Worm (Caenorhabditis elegans) whole organism, L1 larva: ENCODE measurements around the gene rabr-1.

ENCODE experiments used
- C04F5.9 ChIP-seq: sonication (generic microtip); optimal IDR thresholded peaks from 2 replicates; lab custom pipeline; 2016; ENCODE audit warnings: missing genetic modification characterization, missing compliant biosample characterization
- C16A3.4 ChIP-seq: fragments of 150-350 bp; optimal IDR thresholded peaks from 2 replicates; lab custom pipeline; 2014; ENCODE audit warnings: missing biosample characterization, missing genetic modification characterization
- C34B4.2 ChIP-seq: sonication (generic microtip); optimal IDR thresholded peaks from 2 replicates; lab custom pipeline; 2017; ENCODE audit warnings: mild to moderate bottlenecking, missing genetic modification characterization, missing compliant biosample characterization
- F16B12.6 ChIP-seq: fragments of 150-350 bp; optimal IDR thresholded peaks from 2 replicates; lab custom pipeline; 2014; ENCODE audit warnings: missing biosample characterization, missing genetic modification characterization
- Y116A8C.19 ChIP-seq: sonication (generic microtip); optimal IDR thresholded peaks from 2 replicates; lab custom pipeline; 2016; ENCODE audit warnings: missing compliant biosample characterization, missing genetic modification characterization, borderline replicate concordance
- aha-1 ChIP-seq: fragments of 150-350 bp; optimal IDR thresholded peaks from 2 replicates; lab custom pipeline; 2014; ENCODE audit warnings: missing biosample characterization, missing genetic modification characterization
- alr-1 ChIP-seq: fragments of 200-800 bp; sonication (Bioruptor generic); optimal IDR thresholded peaks from 2 replicates; lab custom pipeline; 2018; ENCODE audit warnings: borderline replicate concordance, mild to moderate bottlenecking, missing genetic modification characterization, missing compliant biosample characterization
- aly-2 ChIP-seq: fragments of 150-350 bp; optimal IDR thresholded peaks from 2 replicates; lab custom pipeline; 2014; ENCODE audit warnings: missing biosample characterization, missing genetic modification characterization
- ama-1 ChIP-seq: fragments of 150-350 bp; optimal IDR thresholded peaks from 2 replicates; lab custom pipeline; 2014
- blmp-1 ChIP-seq: fragments of 150-350 bp; optimal IDR thresholded peaks from 2 replicates; lab custom pipeline; 2014; ENCODE audit warnings: missing biosample characterization, missing genetic modification characterization
- ceh-63 ChIP-seq: fragments of 200-800 bp; sonication (Bioruptor generic); optimal IDR thresholded peaks from 2 replicates; lab custom pipeline; 2018; ENCODE audit warnings: mild to moderate bottlenecking, missing genetic modification characterization, missing compliant biosample characterization
- ceh-8 ChIP-seq: fragments of 200-800 bp; sonication (Bioruptor generic); optimal IDR thresholded peaks from 2 replicates; lab custom pipeline; 2018; ENCODE audit warnings: mild to moderate bottlenecking, missing genetic modification characterization, moderate library complexity, missing compliant biosample characterization
- ceh-82 ChIP-seq, 3 experiments: fragments of 150-350 bp in 1 of 3; sonication (generic microtip) in 2 of 3; optimal IDR thresholded peaks; 2 replicates each; lab custom pipeline; 2014 to 2017; ENCODE audit warnings: missing biosample characterization in 3 of 3, missing genetic modification characterization in 3 of 3
- ceh-88 ChIP-seq: fragments of 200-800 bp; sonication (Bioruptor generic); IDR thresholded peaks from 2 replicates; pipeline ENCODE4 v1.3.6; 2022; ENCODE audit warnings: missing genetic modification characterization, missing compliant biosample characterization
- ceh-90 ChIP-seq: sonication (generic microtip); optimal IDR thresholded peaks from 2 replicates; lab custom pipeline; 2016; ENCODE audit warnings: missing genetic modification characterization, missing compliant biosample characterization
- ces-1 ChIP-seq: fragments of 150-350 bp; optimal IDR thresholded peaks from 2 replicates; lab custom pipeline; 2014; ENCODE audit warnings: missing biosample characterization, missing genetic modification reagents, missing genetic modification characterization
- efl-1 ChIP-seq, 4 experiments: fragments of 150-350 bp; optimal IDR thresholded peaks in 3 of 4; peaks in 1 of 4; 1 replicate in 1 of 4; 2 replicates in 3 of 4; lab custom pipeline; 2014; ENCODE audit warnings: missing biosample characterization in 2 of 4, missing genetic modification characterization in 2 of 4, missing genetic modification reagents in 2 of 4
- egl-13 ChIP-seq: sonication (generic microtip); optimal IDR thresholded peaks from 2 replicates; lab custom pipeline; 2016; ENCODE audit warnings: missing genotype, missing genetic modification reagents, missing genetic modification characterization, missing compliant biosample characterization
- egl-27 ChIP-seq, 2 experiments: fragments of 150-350 bp in 1 of 2; sonication (generic microtip); optimal IDR thresholded peaks; 3 replicates each; lab custom pipeline; 2017 to 2018; ENCODE audit warnings: missing biosample characterization in 2 of 2, missing genetic modification characterization in 2 of 2, missing genetic modification reagents in 2 of 2
- elt-3 ChIP-seq, 6 experiments: fragments of 150-350 bp in 1 of 6; sonication (generic microtip); optimal IDR thresholded peaks; 2 replicates each; lab custom pipeline; 2017 to 2018; ENCODE audit warnings: missing biosample characterization in 6 of 6, missing genetic modification characterization in 6 of 6, inconsistent platforms in 1 of 6
- ets-5 ChIP-seq: fragments of 200-800 bp; sonication (Bioruptor generic); IDR thresholded peaks from 2 replicates; pipeline ENCODE4 v1.3.6; 2022; ENCODE audit warnings: missing genetic modification characterization, missing compliant biosample characterization
- fkh-10 ChIP-seq: sonication (generic microtip); optimal IDR thresholded peaks from 2 replicates; lab custom pipeline; 2017; ENCODE audit warnings: missing biosample characterization, missing genetic modification reagents, missing genetic modification characterization
- fkh-4 ChIP-seq: sonication (generic microtip); optimal IDR thresholded peaks from 2 replicates; lab custom pipeline; 2016; ENCODE audit warnings: missing compliant biosample characterization, missing genetic modification characterization, borderline replicate concordance
- fos-1 ChIP-seq: fragments of 150-350 bp; optimal IDR thresholded peaks from 2 replicates; lab custom pipeline; 2014; ENCODE audit warnings: missing biosample characterization, missing genetic modification characterization
- grh-1 ChIP-seq: fragments of 200-800 bp; sonication (Bioruptor generic); IDR thresholded peaks from 2 replicates; pipeline ENCODE4 v1.3.6; 2022; ENCODE audit warnings: missing genetic modification reagents, missing genetic modification characterization, missing compliant biosample characterization
- hlh-17 ChIP-seq: fragments of 200-800 bp; sonication (Bioruptor generic); optimal IDR thresholded peaks from 2 replicates; lab custom pipeline; 2018; ENCODE audit warnings: missing genetic modification characterization, mild to moderate bottlenecking, missing compliant biosample characterization, moderate library complexity, borderline replicate concordance
- hlh-4 ChIP-seq: sonication (generic microtip); optimal IDR thresholded peaks from 2 replicates; lab custom pipeline; 2016; ENCODE audit warnings: mild to moderate bottlenecking, missing genetic modification characterization, missing compliant biosample characterization
- irx-1 ChIP-seq: sonication (generic microtip); optimal IDR thresholded peaks from 2 replicates; lab custom pipeline; 2016; ENCODE audit warnings: missing genetic modification characterization, missing compliant biosample characterization
- isw-1 ChIP-seq: fragments of 200-800 bp; sonication (Bioruptor generic); IDR thresholded peaks from 2 replicates; pipeline ENCODE4 v1.3.6; 2022; ENCODE audit warnings: missing genetic modification characterization, missing compliant biosample characterization
- lin-13 ChIP-seq: fragments of 150-350 bp; optimal IDR thresholded peaks from 2 replicates; lab custom pipeline; 2014; ENCODE audit warnings: missing biosample characterization, missing genetic modification reagents, missing genetic modification characterization
- lin-14 ChIP-seq: fragments of 200-800 bp; sonication (Bioruptor generic); optimal IDR thresholded peaks from 2 replicates; lab custom pipeline; 2018; ENCODE audit warnings: mild to moderate bottlenecking, missing genetic modification characterization, moderate library complexity, missing compliant biosample characterization
- lin-35 ChIP-seq, 2 experiments: fragments of 150-350 bp; optimal IDR thresholded peaks; 2 replicates each; lab custom pipeline; 2014; ENCODE audit warnings: missing biosample characterization in 2 of 2, missing genetic modification characterization in 2 of 2, missing genetic modification reagents in 2 of 2
- lir-3 ChIP-seq: sonication (generic microtip); optimal IDR thresholded peaks from 2 replicates; lab custom pipeline; 2016; ENCODE audit warnings: mild to moderate bottlenecking, missing genetic modification characterization, moderate library complexity, missing compliant biosample characterization; ENCODE audit not compliant: poor library complexity
- lsy-2 ChIP-seq, 2 experiments: fragments of 150-350 bp; optimal IDR thresholded peaks; 2 replicates each; lab custom pipeline; 2014; ENCODE audit warnings: missing biosample characterization in 2 of 2, missing genetic modification characterization in 2 of 2
- mab-9 ChIP-seq: fragments of 200-800 bp; sonication (Bioruptor generic); IDR thresholded peaks from 2 replicates; pipeline ENCODE4 v1.3.6; 2022; ENCODE audit warnings: missing genetic modification reagents, missing genetic modification characterization, missing compliant biosample characterization
- nhr-12 ChIP-seq: sonication (generic microtip); optimal IDR thresholded peaks from 2 replicates; lab custom pipeline; 2017; ENCODE audit warnings: missing biosample characterization, missing genetic modification characterization
- nhr-237 ChIP-seq: fragments of 150-350 bp; optimal IDR thresholded peaks from 2 replicates; lab custom pipeline; 2014; ENCODE audit warnings: missing biosample characterization, missing genetic modification characterization
- nhr-47 ChIP-seq: sonication (generic microtip); optimal IDR thresholded peaks from 2 replicates; lab custom pipeline; 2016; ENCODE audit warnings: mild to moderate bottlenecking, missing genetic modification characterization, moderate library complexity, missing compliant biosample characterization
- nhr-71 ChIP-seq: sonication (generic microtip); optimal IDR thresholded peaks from 2 replicates; lab custom pipeline; 2016; ENCODE audit warnings: mild to moderate bottlenecking, missing genetic modification characterization, moderate library complexity, missing compliant biosample characterization
- nhr-76 ChIP-seq: sonication (generic microtip); optimal IDR thresholded peaks from 2 replicates; lab custom pipeline; 2017; ENCODE audit warnings: missing biosample characterization, missing genetic modification characterization
- nhr-90 ChIP-seq: sonication (generic microtip); optimal IDR thresholded peaks from 2 replicates; lab custom pipeline; 2016; ENCODE audit warnings: mild to moderate bottlenecking, missing genetic modification characterization, missing compliant biosample characterization; ENCODE audit not compliant: poor library complexity
- pqm-1 ChIP-seq: sonication (generic microtip); optimal IDR thresholded peaks from 3 replicates; lab custom pipeline; 2017; ENCODE audit warnings: missing biosample characterization, missing genetic modification characterization
- skn-1 ChIP-seq: fragments of 150-350 bp; optimal IDR thresholded peaks from 2 replicates; lab custom pipeline; 2014; ENCODE audit warnings: missing biosample characterization, missing genetic modification characterization
- snpc-4 ChIP-seq: fragments of 150-350 bp; optimal IDR thresholded peaks from 2 replicates; lab custom pipeline; 2014; ENCODE audit warnings: missing biosample characterization, missing genetic modification characterization
- snu-23 ChIP-seq: sonication (generic microtip); optimal IDR thresholded peaks from 2 replicates; lab custom pipeline; 2016; ENCODE audit warnings: missing genetic modification characterization, missing compliant biosample characterization
- sptf-1 ChIP-seq: fragments of 150-350 bp; optimal IDR thresholded peaks from 2 replicates; lab custom pipeline; 2014; ENCODE audit warnings: missing biosample characterization, missing genetic modification characterization
- sup-37 ChIP-seq: fragments of 200-800 bp; sonication (Bioruptor generic); optimal IDR thresholded peaks from 2 replicates; lab custom pipeline; 2018; ENCODE audit warnings: mild to moderate bottlenecking, missing genetic modification characterization, missing compliant biosample characterization
- swsn-7 ChIP-seq: sonication (generic microtip); optimal IDR thresholded peaks from 2 replicates; lab custom pipeline; 2016; ENCODE audit warnings: missing genetic modification characterization, missing compliant biosample characterization
- unc-30 ChIP-seq: sonication (generic microtip); optimal IDR thresholded peaks from 2 replicates; lab custom pipeline; 2017; ENCODE audit warnings: missing biosample characterization, missing genetic modification characterization
- unc-98 ChIP-seq: fragments of 200-800 bp; sonication (Bioruptor generic); IDR thresholded peaks from 2 replicates; pipeline ENCODE4 v1.3.6; 2022; ENCODE audit warnings: missing genetic modification characterization, missing compliant biosample characterization
- vab-15 ChIP-seq: sonication (generic microtip); optimal IDR thresholded peaks from 2 replicates; lab custom pipeline; 2017; ENCODE audit warnings: missing genotype, mild to moderate bottlenecking, missing genetic modification characterization, missing compliant biosample characterization
- xbp-1 ChIP-seq: sonication (generic microtip); optimal IDR thresholded peaks from 2 replicates; lab custom pipeline; 2016; ENCODE audit warnings: missing genetic modification characterization, missing compliant biosample characterization
- ztf-4 ChIP-seq: fragments of 150-350 bp; optimal IDR thresholded peaks from 2 replicates; lab custom pipeline; 2014; ENCODE audit warnings: missing biosample characterization, missing genetic modification characterization

rabr-1 gene

ce11 chrX:2527877-2528276 is 31.9 kb downstream of the rabr-1 start:
- no peak for TF ChIP-seq egl-13 (tag; lab: Kevin White, UChicago)
- TF ChIP-seq fkh-10 (GFP tag; lab: Kevin White, UChicago), result peak; percentile 59
- no peak for TF ChIP-seq fos-1 (tag; lab: Kevin White, UChicago)
- no peak for TF ChIP-seq sup-37 (GFP tag; lab: Kevin White, UChicago)
- TF ChIP-seq lin-35 (GFP tag; optimal IDR thresholded peaks at IDR 0.05; lab: Kevin White, UChicago), result peak in 1 of 2 experiments; percentile 44
- TF ChIP-seq ztf-4, result no peak
- TF ChIP-seq aha-1 (tag; lab: Kevin White, UChicago), result no peak
- no peak for TF ChIP-seq efl-1 (optimal IDR thresholded peaks at IDR 0.05; lab: Kevin White, UChicago)
- no peak for TF ChIP-seq efl-1 (GFP tag; optimal IDR thresholded peaks at IDR 0.05 in 1 of 2; lab: Kevin White, UChicago)
- no peak for TF ChIP-seq hlh-4
- no peak for TF ChIP-seq unc-98 (GFP tag; lab: Robert Waterston, UW)
- TF ChIP-seq ceh-82 (tag; optimal IDR thresholded peaks at IDR 0.05; lab: Kevin White, UChicago), result peak in 2 of 3 experiments; percentile 47 to 52
- no peak for TF ChIP-seq egl-27 (tag; optimal IDR thresholded peaks at IDR 0.05; lab: Kevin White, UChicago)
- TF ChIP-seq mab-9, result no peak
- TF ChIP-seq sptf-1 (tag; lab: Kevin White, UChicago), result no peak
- TF ChIP-seq xbp-1 (tag; lab: Kevin White, UChicago), result peak; percentile 17
- no peak for TF ChIP-seq lin-13 (GFP tag; lab: Kevin White, UChicago)
- no peak for TF ChIP-seq elt-3 (tag; optimal IDR thresholded peaks at IDR 0.05; lab: Kevin White, UChicago)
- no peak for TF ChIP-seq C16A3.4
- no peak for TF ChIP-seq fkh-4 (tag; lab: Kevin White, UChicago)
- peak; percentile 57 for TF ChIP-seq snu-23
- TF ChIP-seq ceh-8 (GFP tag; lab: Kevin White, UChicago), result no peak
- TF ChIP-seq Y116A8C.19 (tag; lab: Kevin White, UChicago), result no peak
- TF ChIP-seq F16B12.6, result no peak
- no peak for TF ChIP-seq lir-3
- TF ChIP-seq ceh-90 (tag; lab: Kevin White, UChicago), result no peak
- TF ChIP-seq nhr-71 (tag; lab: Kevin White, UChicago), result peak; percentile 53
- TF ChIP-seq skn-1 (tag; lab: Kevin White, UChicago), result peak; percentile 78
- no peak for TF ChIP-seq C34B4.2 (tag; lab: Kevin White, UChicago)
- no peak for TF ChIP-seq aly-2 (tag; lab: Kevin White, UChicago)
- TF ChIP-seq ceh-63 (GFP tag; lab: Kevin White, UChicago), result no peak
- TF ChIP-seq blmp-1 (tag; lab: Kevin White, UChicago), result no peak
- TF ChIP-seq nhr-12 (tag; lab: Kevin White, UChicago), result no peak
- peak; percentile 51 for TF ChIP-seq nhr-47 (tag; lab: Kevin White, UChicago)
- TF ChIP-seq ets-5 (GFP tag; lab: Robert Waterston, UW), result no peak
- TF ChIP-seq swsn-7, result peak; percentile 32
- TF ChIP-seq irx-1 (tag; lab: Kevin White, UChicago), result no peak
- no peak for TF ChIP-seq ama-1 (lab: Kevin White, UChicago)
- TF ChIP-seq ces-1 (GFP tag; lab: Kevin White, UChicago), result no peak
- no peak for TF ChIP-seq grh-1 (GFP tag; lab: Robert Waterston, UW)
- TF ChIP-seq snpc-4 (tag; lab: Kevin White, UChicago), result no peak
- TF ChIP-seq nhr-90 (tag; lab: Kevin White, UChicago), result peak; percentile 38
- TF ChIP-seq C04F5.9 (tag; lab: Kevin White, UChicago), result no peak
- no peak for TF ChIP-seq hlh-17 (GFP tag; lab: Kevin White, UChicago)
- no peak for TF ChIP-seq lsy-2 (tag; optimal IDR thresholded peaks at IDR 0.05; lab: Kevin White, UChicago)
- no peak for TF ChIP-seq pqm-1
- TF ChIP-seq isw-1, result no peak
- TF ChIP-seq vab-15 (tag; lab: Kevin White, UChicago), result no peak
- no peak for TF ChIP-seq nhr-76 (tag; lab: Kevin White, UChicago)
- TF ChIP-seq nhr-237 (tag; lab: Kevin White, UChicago), result no peak
- peak; percentile 47 for TF ChIP-seq lin-14 (GFP tag; lab: Kevin White, UChicago)
- no peak for TF ChIP-seq alr-1 (tag; lab: Kevin White, UChicago)
- TF ChIP-seq ceh-88, result no peak
- TF ChIP-seq unc-30, result no peak
